Fruit fly (Drosophila melanogaster): ENCODE results near the gene CG33920.
A peak's percentile ranks its signal among the peaks of the same experiment; 100 is the strongest.

CG33920 gene

DNA sequence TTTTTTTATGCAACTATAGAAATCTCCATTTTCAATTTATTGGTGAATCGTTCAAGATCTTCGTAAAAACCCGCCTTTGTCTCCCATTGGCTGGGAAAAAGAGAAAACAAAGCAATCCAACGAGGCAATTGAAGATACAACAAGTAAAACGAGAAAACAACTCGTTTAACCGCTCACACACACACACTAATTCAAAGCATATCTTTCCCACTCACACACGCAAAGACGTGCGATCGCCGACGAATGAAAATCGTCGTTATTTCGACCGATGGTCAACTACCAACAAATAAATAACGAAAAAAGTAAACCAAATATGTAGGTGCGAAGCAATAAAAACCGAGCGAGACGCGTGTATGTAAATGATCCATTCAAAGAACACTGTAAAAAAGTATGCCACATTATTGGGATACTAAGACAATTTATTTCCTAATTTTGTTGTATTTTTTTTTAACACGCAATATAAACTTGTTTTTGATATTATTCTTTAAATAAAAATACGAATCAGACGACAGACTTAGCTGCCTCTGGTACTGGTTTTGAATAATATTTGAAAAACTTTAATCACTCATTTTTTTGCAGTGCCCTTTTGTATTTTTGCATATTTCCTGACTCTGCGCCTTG is 17.5 kb upstream of the CG33920 start:
- TF ChIP-seq brk (GFP tag; optimal IDR thresholded peaks at IDR 0.05) (peak; percentile 9), GATAd (GFP tag; optimal IDR thresholded peaks at IDR 0.05) (no peak), Jra (GFP tag; optimal IDR thresholded peaks at IDR 0.05) (no peak), Myc (optimal IDR thresholded peaks at IDR 0.05) (no peak), jim (GFP tag; optimal IDR thresholded peaks at IDR 0.05) (no peak), lola (GFP tag; optimal IDR thresholded peaks at IDR 0.05) (no peak), woc (GFP tag; optimal IDR thresholded peaks at IDR 0.05) (no peak), br (GFP tag; optimal IDR thresholded peaks at IDR 0.05) (peak; percentile 4), dl (GFP tag; optimal IDR thresholded peaks at IDR 0.05; ENCODE audit: insufficient read depth in 1 of 2, partially characterized antibody in 2 of 2) (peak in 1 of 2 experiments; percentile 38), dmrt93B (GFP tag; optimal IDR thresholded peaks at IDR 0.05) (no peak), CG32264 (GFP tag; optimal IDR thresholded peaks at IDR 0.05) (no peak), CG9705 (GFP tag; optimal IDR thresholded peaks at IDR 0.05) (no peak), ey (GFP tag; optimal IDR thresholded peaks at IDR 0.05) (peak; percentile 26), Mio (GFP tag; optimal IDR thresholded peaks at IDR 0.05) (no peak), Abd-B (GFP tag; optimal IDR thresholded peaks at IDR 0.05) (no peak), Vsx2 (GFP tag; optimal IDR thresholded peaks at IDR 0.05; ENCODE audit: partially characterized antibody) (peak; percentile 82), Hnf4 (GFP tag; optimal IDR thresholded peaks at IDR 0.05) (peak; percentile 27), rgr (GFP tag; optimal IDR thresholded peaks at IDR 0.05) (peak; percentile 3), psq (GFP tag; optimal IDR thresholded peaks at IDR 0.05) (peak; percentile 2), sage (GFP tag; optimal IDR thresholded peaks at IDR 0.05) (peak; percentile 19), CrebA (GFP tag; optimal IDR thresholded peaks at IDR 0.05; ENCODE audit: borderline replicate concordance) (no peak), pan (optimal IDR thresholded peaks at IDR 0.05) (no peak), dsf (GFP tag; optimal IDR thresholded peaks at IDR 0.05; ENCODE audit: borderline replicate concordance) (no peak), foxo (GFP tag; optimal IDR thresholded peaks at IDR 0.05) (peak in 1 of 2 experiments; percentile 48), Hr78 (GFP tag; optimal IDR thresholded peaks at IDR 0.05) (no peak), OdsH (GFP tag; optimal IDR thresholded peaks at IDR 0.05) (peak; percentile 34), HLH106 (tag; optimal IDR thresholded peaks at IDR 0.05) (no peak), fru (GFP tag; optimal IDR thresholded peaks at IDR 0.05) (peak; percentile 23), N (GFP tag; optimal IDR thresholded peaks at IDR 0.05) (no peak), Dfd (GFP tag; optimal IDR thresholded peaks at IDR 0.05) (no peak), sv (GFP tag; optimal IDR thresholded peaks at IDR 0.05) (no peak), Rel (GFP tag; optimal IDR thresholded peaks at IDR 0.05) (no peak), Rel (tag; optimal IDR thresholded peaks at IDR 0.05) (no peak), Hr83 (GFP tag; optimal IDR thresholded peaks at IDR 0.05; ENCODE audit: poor library complexity, severe bottlenecking) (no peak), usp (GFP tag; optimal IDR thresholded peaks at IDR 0.05) (no peak), Sp1 (GFP tag; optimal IDR thresholded peaks at IDR 0.05) (peak; percentile 73), Dif (GFP tag; optimal IDR thresholded peaks at IDR 0.05; ENCODE audit: partially characterized antibody) (no peak), h (GFP tag; optimal IDR thresholded peaks at IDR 0.05) (peak; percentile 20), tai (GFP tag; optimal IDR thresholded peaks at IDR 0.05) (no peak)

DNA sequence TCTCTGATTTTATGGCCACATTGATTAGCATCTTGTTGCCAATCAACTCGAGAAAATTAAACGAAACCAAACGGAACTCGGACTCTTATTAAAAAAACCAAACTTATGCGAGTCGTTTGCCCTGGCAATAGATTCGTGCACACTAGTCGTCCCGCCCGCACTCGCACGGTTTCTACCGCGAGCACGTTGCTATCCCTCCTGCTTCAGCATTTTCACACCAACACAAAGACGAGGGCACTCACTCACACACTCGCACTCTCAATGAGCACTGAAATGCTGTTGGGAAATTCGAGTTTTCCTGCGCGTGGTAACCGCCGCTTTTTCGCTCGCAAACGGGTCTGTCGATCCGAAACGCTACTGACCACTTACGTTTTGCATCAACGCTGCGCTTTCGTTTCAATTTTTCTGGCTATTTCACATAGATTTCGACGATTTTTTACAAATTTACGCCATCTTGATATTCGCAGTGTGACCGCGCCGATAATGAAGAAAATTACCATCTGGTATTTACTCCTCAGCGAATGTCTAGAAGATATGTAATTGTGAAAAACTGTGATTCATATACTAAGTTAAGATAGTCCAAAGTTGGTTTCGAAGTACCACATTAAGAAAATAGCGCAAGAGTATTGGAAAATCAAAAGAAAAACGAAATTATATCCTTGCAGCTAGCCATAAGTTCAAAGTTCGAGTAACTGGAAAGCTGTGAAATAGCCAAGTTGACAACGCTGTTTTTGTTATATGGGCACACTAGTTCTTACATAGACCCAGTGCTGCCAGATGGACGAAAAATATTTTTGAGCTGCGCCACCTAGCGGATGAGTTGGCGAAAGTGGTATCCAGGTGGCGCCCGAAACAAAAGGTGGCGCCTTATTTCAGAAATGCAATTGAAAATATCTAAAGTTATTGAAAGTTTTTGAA is 16.1 kb upstream of the CG33920 start, which contains the start of gene dco:
dco (minus strand) TSS at position 503 of the 918 bp plus-strand sequence.
- no peak for TF ChIP-seq GATAd (GFP tag; optimal IDR thresholded peaks at IDR 0.05)
- TF ChIP-seq Hr78 (GFP tag; optimal IDR thresholded peaks at IDR 0.05), result no peak
- TF ChIP-seq h (GFP tag; optimal IDR thresholded peaks at IDR 0.05), result peak; percentile 76
- TF ChIP-seq usp (GFP tag; optimal IDR thresholded peaks at IDR 0.05), result no peak
- peak; percentile 62 for TF ChIP-seq br (GFP tag; optimal IDR thresholded peaks at IDR 0.05)
- TF ChIP-seq ey (GFP tag; optimal IDR thresholded peaks at IDR 0.05), result peak; percentile 51
- TF ChIP-seq psq (GFP tag; optimal IDR thresholded peaks at IDR 0.05), result peak; percentile 20
- no peak for TF ChIP-seq CrebA (GFP tag; optimal IDR thresholded peaks at IDR 0.05; ENCODE audit: borderline replicate concordance)
- peak; percentile 75 for TF ChIP-seq dmrt93B (GFP tag; optimal IDR thresholded peaks at IDR 0.05)
- TF ChIP-seq OdsH (GFP tag; optimal IDR thresholded peaks at IDR 0.05), result peak; percentile 7
- TF ChIP-seq Rel (GFP tag; optimal IDR thresholded peaks at IDR 0.05), result no peak
- TF ChIP-seq Rel (tag; optimal IDR thresholded peaks at IDR 0.05), result no peak
- TF ChIP-seq tai (GFP tag; optimal IDR thresholded peaks at IDR 0.05), result peak; percentile 75
- peak; percentile 48 for TF ChIP-seq CG9705 (GFP tag; optimal IDR thresholded peaks at IDR 0.05)
- TF ChIP-seq N (GFP tag; optimal IDR thresholded peaks at IDR 0.05), result peak; percentile 61
- no peak for TF ChIP-seq lola (GFP tag; optimal IDR thresholded peaks at IDR 0.05)
- peak; percentile 94 for TF ChIP-seq Hr83 (GFP tag; optimal IDR thresholded peaks at IDR 0.05; ENCODE audit: poor library complexity, severe bottlenecking)
- peak; percentile 73 for TF ChIP-seq HLH106 (tag; optimal IDR thresholded peaks at IDR 0.05)
- peak in 1 of 2 experiments; percentile 80 for TF ChIP-seq foxo (GFP tag; optimal IDR thresholded peaks at IDR 0.05)
- TF ChIP-seq CG32264 (GFP tag; optimal IDR thresholded peaks at IDR 0.05), result no peak
- TF ChIP-seq Myc (optimal IDR thresholded peaks at IDR 0.05), result peak; percentile 93
- peak; percentile 53 for TF ChIP-seq woc (GFP tag; optimal IDR thresholded peaks at IDR 0.05)
- no peak for TF ChIP-seq dl (GFP tag; optimal IDR thresholded peaks at IDR 0.05; ENCODE audit: insufficient read depth in 1 of 2, partially characterized antibody in 2 of 2)
- peak; percentile 41 for TF ChIP-seq fru (GFP tag; optimal IDR thresholded peaks at IDR 0.05)
- no peak for TF ChIP-seq dsf (GFP tag; optimal IDR thresholded peaks at IDR 0.05; ENCODE audit: borderline replicate concordance)
- TF ChIP-seq Dif (GFP tag; optimal IDR thresholded peaks at IDR 0.05; ENCODE audit: partially characterized antibody), result no peak
- peak; percentile 99 for TF ChIP-seq rgr (GFP tag; optimal IDR thresholded peaks at IDR 0.05)
- no peak for TF ChIP-seq sage (GFP tag; optimal IDR thresholded peaks at IDR 0.05)
- peak; percentile 20 for TF ChIP-seq Jra (GFP tag; optimal IDR thresholded peaks at IDR 0.05)
- peak; percentile 1 for TF ChIP-seq Sp1 (GFP tag; optimal IDR thresholded peaks at IDR 0.05)
- TF ChIP-seq jim (GFP tag; optimal IDR thresholded peaks at IDR 0.05), result peak; percentile 19
- no peak for TF ChIP-seq Abd-B (GFP tag; optimal IDR thresholded peaks at IDR 0.05)
- TF ChIP-seq Vsx2 (GFP tag; optimal IDR thresholded peaks at IDR 0.05; ENCODE audit: partially characterized antibody), result no peak
- TF ChIP-seq Hnf4 (GFP tag; optimal IDR thresholded peaks at IDR 0.05), result peak; percentile 44
- no peak for TF ChIP-seq Mio (GFP tag; optimal IDR thresholded peaks at IDR 0.05)
- no peak for TF ChIP-seq brk (GFP tag; optimal IDR thresholded peaks at IDR 0.05)
- no peak for TF ChIP-seq Dfd (GFP tag; optimal IDR thresholded peaks at IDR 0.05)
- TF ChIP-seq pan (optimal IDR thresholded peaks at IDR 0.05), result no peak
